Fruit fly (Drosophila melanogaster): ENCODE data around the gene Nedd8.

DNA sequence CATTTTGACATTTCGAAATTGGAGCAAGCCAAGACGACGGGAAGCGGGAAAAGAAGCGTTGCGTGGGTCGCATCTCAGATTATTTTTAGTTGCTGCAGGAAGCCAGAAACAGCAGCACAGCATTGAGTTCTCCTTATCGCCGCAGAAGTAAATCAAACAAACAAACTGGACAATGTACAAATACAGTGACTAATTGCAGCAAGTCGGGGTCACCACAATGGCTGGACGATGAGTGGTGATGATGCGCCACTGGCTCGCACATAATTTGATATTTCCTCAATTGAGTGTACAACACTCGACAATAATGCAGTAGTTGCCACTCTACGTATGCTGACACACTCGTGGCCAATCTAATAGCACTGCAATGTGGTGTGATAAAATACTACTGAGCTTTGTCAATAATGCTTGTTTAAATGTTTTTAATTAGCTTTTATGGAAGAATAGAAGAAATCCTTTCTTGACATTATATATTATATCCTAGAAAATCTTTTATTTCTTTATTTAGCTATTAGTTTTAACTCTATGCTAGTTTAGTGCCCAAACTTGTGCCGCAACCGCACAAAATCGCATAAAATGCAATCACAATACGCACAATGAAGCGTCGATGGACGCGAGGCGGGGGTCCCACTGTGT lies 30.4 kb upstream of the Nedd8 start:
- TF ChIP-seq cwo (GFP tag; optimal IDR thresholded peaks at IDR 0.05) (no peak), Sox102F (GFP tag; optimal IDR thresholded peaks at IDR 0.05) (peak; percentile 69), crc (GFP tag; optimal IDR thresholded peaks at IDR 0.05) (no peak), NK7.1 (GFP tag; optimal IDR thresholded peaks at IDR 0.05) (no peak), MESR4 (GFP tag; optimal IDR thresholded peaks at IDR 0.05) (no peak), trem (tag; optimal IDR thresholded peaks at IDR 0.05) (peak; percentile 32), tio (GFP tag; optimal IDR thresholded peaks at IDR 0.05) (no peak), CG14441 (GFP tag; IDR thresholded peaks at IDR 0.05) (no peak), ara (GFP tag; IDR thresholded peaks at IDR 0.05) (peak; percentile 69; the same call in 1 of the 2 replicates)

All from whole organism, embryonic.